Fruit fly (Drosophila melanogaster) S2 (cell line): ENCODE data around the gene CG43338.

ENCODE experiments used
- CG8478 ChIP-seq: fragments of >200 bp; optimal IDR thresholded peaks from 2 replicates; lab custom pipeline; 2018
- CTCF ChIP-seq, 2 experiments: fragments of >200 bp; optimal IDR thresholded peaks; 2 replicates each; lab custom pipeline; 2018

DNA sequence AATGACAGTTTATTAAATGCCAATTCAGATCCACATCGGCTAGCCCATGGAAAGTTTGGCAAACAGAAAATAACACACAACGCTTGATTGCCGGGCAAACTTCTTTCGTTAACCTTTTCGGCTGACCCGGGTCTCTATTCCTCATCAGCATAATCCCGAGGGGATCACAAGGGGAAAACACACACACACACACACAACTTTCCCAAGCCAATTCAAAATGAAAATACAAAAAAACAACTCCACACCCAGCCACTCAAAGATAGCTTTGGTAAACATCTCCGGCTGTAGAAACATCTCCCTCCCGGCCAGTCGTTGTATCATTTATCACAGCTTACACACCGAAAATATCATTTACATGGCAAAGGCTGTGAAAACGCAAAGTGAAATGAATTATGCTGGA is 50.9 kb downstream of the CG43338 start:
- TF ChIP-seq CG8478 (no peak), CTCF (optimal IDR thresholded peaks at IDR 0.05; lab: Kevin White, UChicago) (no peak)
